Fruit fly (Drosophila melanogaster): ENCODE data around the gene CG14262.

Gene CG14262

dm6 chr3R:27217465-27218059 is 47.7 kb downstream of the CG14262 start (continued):
- TF ChIP-seq CG6276 (GFP tag; optimal IDR thresholded peaks at IDR 0.05) (peak; percentile 17), spab (GFP tag; optimal IDR thresholded peaks at IDR 0.05) (peak; percentile 66), Met (GFP tag; optimal IDR thresholded peaks at IDR 0.05) (peak; percentile 78), salr (GFP tag; optimal IDR thresholded peaks at IDR 0.05) (peak in 1 of 2 experiments; percentile 71), CG6792 (GFP tag; optimal IDR thresholded peaks at IDR 0.05) (peak; percentile 73), lz (GFP tag; optimal IDR thresholded peaks at IDR 0.05) (peak; percentile 64), pdm3 (GFP tag; optimal IDR thresholded peaks at IDR 0.05) (peak; percentile 69), ss (GFP tag; optimal IDR thresholded peaks at IDR 0.05) (peak; percentile 66 to 74), achi (GFP tag; optimal IDR thresholded peaks at IDR 0.05) (peak; percentile 74), Lpt (GFP tag; optimal IDR thresholded peaks at IDR 0.05) (peak; percentile 48), dsx (GFP tag; optimal IDR thresholded peaks at IDR 0.05; ENCODE audit: poor library complexity, severe bottlenecking) (peak; percentile 64), fd85E (GFP tag; optimal IDR thresholded peaks at IDR 0.05) (no peak), Blimp-1 (GFP tag; optimal IDR thresholded peaks at IDR 0.05) (peak; percentile 43), Hr4 (GFP tag; optimal IDR thresholded peaks at IDR 0.05) (peak; percentile 59), CG16779 (tag; optimal IDR thresholded peaks at IDR 0.05) (peak; percentile 37), CG3919 (GFP tag; optimal IDR thresholded peaks at IDR 0.05) (peak; percentile 77)

DNA sequence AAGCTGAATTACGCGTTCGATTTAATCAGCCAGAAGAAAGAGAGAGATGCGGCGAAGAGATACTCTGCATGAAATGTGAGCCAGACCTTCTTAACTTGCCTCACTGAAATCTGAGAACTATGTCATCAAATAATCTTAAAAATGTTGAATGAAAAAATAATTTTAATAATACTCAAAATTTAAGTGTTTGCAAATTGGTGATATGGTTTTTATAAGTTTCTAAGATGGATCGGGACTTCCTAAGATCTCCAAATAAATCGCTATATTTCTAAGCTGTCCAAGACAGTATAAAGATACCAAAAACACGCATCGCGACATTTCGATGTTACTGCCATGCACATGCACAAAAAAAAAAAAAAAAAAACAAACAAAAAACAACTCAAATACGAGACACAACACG is 50.3 kb downstream of the CG14262 start:
- TF ChIP-seq spab (GFP tag; optimal IDR thresholded peaks at IDR 0.05) (no peak), Smox (GFP tag; optimal IDR thresholded peaks at IDR 0.05) (no peak), Met (GFP tag; optimal IDR thresholded peaks at IDR 0.05) (peak; percentile 33), cyc (GFP tag; optimal IDR thresholded peaks at IDR 0.05) (peak; percentile 13), CG3032 (tag; optimal IDR thresholded peaks at IDR 0.05) (no peak), Hr38 (GFP tag; optimal IDR thresholded peaks at IDR 0.05) (no peak), svp (GFP tag) (peak; percentile 67), topi (GFP tag; optimal IDR thresholded peaks at IDR 0.05) (peak; percentile 18), esn (GFP tag; optimal IDR thresholded peaks at IDR 0.05) (peak; percentile 25), CG34406 (GFP tag; optimal IDR thresholded peaks at IDR 0.05) (no peak), fd59A (GFP tag; optimal IDR thresholded peaks at IDR 0.05) (no peak), Sox102F (GFP tag; optimal IDR thresholded peaks at IDR 0.05) (peak; percentile 9), Eip78C (GFP tag) (peak; percentile 54), Sox14 (GFP tag; optimal IDR thresholded peaks at IDR 0.05) (peak; percentile 4), CG6163 (GFP tag; IDR thresholded peaks at IDR 0.05) (no peak), Hr39 (GFP tag; optimal IDR thresholded peaks at IDR 0.05) (no peak)

All from whole organism, prepupa.